Worm (Caenorhabditis elegans) whole organism, L2 larva: Measurements from ENCODE around the gene xrn-2.

Source experiments
- C34F6.9 ChIP-seq: fragments of 150-350 bp; optimal IDR thresholded peaks from 2 replicates; lab custom pipeline; 2014; ENCODE audit warnings: missing biosample characterization, missing genetic modification characterization
- F13H6.1 ChIP-seq: sonication (generic microtip); optimal IDR thresholded peaks from 2 replicates; lab custom pipeline; 2016; ENCODE audit warnings: missing genetic modification characterization, missing compliant biosample characterization
- R02D3.7 ChIP-seq: fragments of 150-350 bp; optimal IDR thresholded peaks from 2 replicates; lab custom pipeline; 2014; ENCODE audit warnings: missing biosample characterization, missing genetic modification characterization
- Y55F3AM.14 ChIP-seq: fragments of 200-800 bp; sonication (Bioruptor generic); optimal IDR thresholded peaks from 2 replicates; lab custom pipeline; 2018; ENCODE audit warnings: mild to moderate bottlenecking, missing genetic modification characterization, missing compliant biosample characterization
- ZK546.5 ChIP-seq: sonication (generic microtip); optimal IDR thresholded peaks from 2 replicates; lab custom pipeline; 2017; ENCODE audit warnings: missing biosample characterization, missing genetic modification characterization
- alr-1 ChIP-seq: fragments of 150-350 bp; optimal IDR thresholded peaks from 2 replicates; lab custom pipeline; 2014; ENCODE audit warnings: missing biosample characterization, missing genetic modification characterization
- aly-2 ChIP-seq: fragments of 150-350 bp; optimal IDR thresholded peaks from 2 replicates; lab custom pipeline; 2014; ENCODE audit warnings: missing biosample characterization, missing genetic modification characterization
- ama-1 ChIP-seq: fragments of 150-350 bp; optimal IDR thresholded peaks from 2 replicates; lab custom pipeline; 2018; ENCODE audit warnings: inconsistent platforms
- blmp-1 ChIP-seq: sonication (generic microtip); optimal IDR thresholded peaks from 2 replicates; lab custom pipeline; 2017; ENCODE audit warnings: missing genetic modification characterization, mild to moderate bottlenecking, missing compliant biosample characterization, antibody characterized with exemption, moderate library complexity; ENCODE audit not compliant: insufficient read depth
- ceh-16 ChIP-seq: fragments of 150-350 bp; optimal IDR thresholded peaks from 2 replicates; lab custom pipeline; 2014; ENCODE audit warnings: missing biosample characterization, missing genetic modification characterization
- ceh-82 ChIP-seq: fragments of 150-350 bp; optimal IDR thresholded peaks from 2 replicates; lab custom pipeline; 2014; ENCODE audit warnings: missing biosample characterization, missing genetic modification characterization
- crh-2 ChIP-seq: sonication (generic microtip); optimal IDR thresholded peaks from 2 replicates; lab custom pipeline; 2017; ENCODE audit warnings: missing biosample characterization, missing genetic modification characterization
- dmd-4 ChIP-seq: sonication (generic microtip); optimal IDR thresholded peaks from 2 replicates; lab custom pipeline; 2017; ENCODE audit warnings: missing biosample characterization, missing genetic modification characterization
- egl-27 ChIP-seq: sonication (generic microtip); optimal IDR thresholded peaks from 3 replicates; lab custom pipeline; 2017; ENCODE audit warnings: missing biosample characterization, missing genetic modification reagents, missing genetic modification characterization
- elt-1 ChIP-seq: fragments of 150-350 bp; optimal IDR thresholded peaks from 2 replicates; lab custom pipeline; 2014; ENCODE audit warnings: missing biosample characterization, missing genetic modification characterization
- elt-3 ChIP-seq: sonication (generic microtip); optimal IDR thresholded peaks from 2 replicates; lab custom pipeline; 2017; ENCODE audit warnings: missing biosample characterization, missing genetic modification characterization
- fos-1 ChIP-seq: fragments of 150-350 bp; optimal IDR thresholded peaks from 2 replicates; lab custom pipeline; 2014; ENCODE audit warnings: missing biosample characterization, missing genetic modification characterization
- gmeb-1 ChIP-seq: fragments of 150-350 bp; optimal IDR thresholded peaks from 2 replicates; lab custom pipeline; 2014; ENCODE audit warnings: missing biosample characterization, missing genetic modification characterization
- lin-13 ChIP-seq: fragments of 150-350 bp; optimal IDR thresholded peaks from 2 replicates; lab custom pipeline; 2014; ENCODE audit warnings: missing biosample characterization, missing genetic modification reagents, missing genetic modification characterization
- lin-39 ChIP-seq: fragments of 150-350 bp; optimal IDR thresholded peaks from 2 replicates; lab custom pipeline; 2014; ENCODE audit warnings: missing biosample characterization, missing genetic modification reagents, missing genetic modification characterization
- lsy-2 ChIP-seq, 2 experiments: fragments of 150-350 bp in 1 of 2; sonication (generic microtip) in 1 of 2; optimal IDR thresholded peaks; 2 replicates each; lab custom pipeline; 2014 to 2017; ENCODE audit warnings: missing biosample characterization in 2 of 2, missing genetic modification characterization in 2 of 2
- mab-5 ChIP-seq: fragments of 150-350 bp; optimal IDR thresholded peaks from 2 replicates; lab custom pipeline; 2014; ENCODE audit warnings: missing biosample characterization, missing genetic modification characterization
- nhr-10 ChIP-seq: sonication (generic microtip); optimal IDR thresholded peaks from 2 replicates; lab custom pipeline; 2017; ENCODE audit warnings: missing biosample characterization, missing genetic modification characterization
- nhr-11 ChIP-seq: fragments of 150-350 bp; optimal IDR thresholded peaks from 2 replicates; lab custom pipeline; 2014; ENCODE audit warnings: missing biosample characterization, missing genetic modification characterization
- nhr-12 ChIP-seq: fragments of 150-350 bp; optimal IDR thresholded peaks from 2 replicates; lab custom pipeline; 2014; ENCODE audit warnings: missing biosample characterization, missing genetic modification characterization
- nhr-129 ChIP-seq: fragments of 150-350 bp; optimal IDR thresholded peaks from 2 replicates; lab custom pipeline; 2014; ENCODE audit warnings: missing biosample characterization, missing genetic modification characterization
- nhr-21 ChIP-seq: fragments of 150-350 bp; optimal IDR thresholded peaks from 2 replicates; lab custom pipeline; 2014; ENCODE audit warnings: missing biosample characterization, missing genetic modification characterization
- nhr-23 ChIP-seq: fragments of 150-350 bp; optimal IDR thresholded peaks from 2 replicates; lab custom pipeline; 2014; ENCODE audit warnings: missing biosample characterization, missing genetic modification reagents, missing genetic modification characterization
- nhr-237 ChIP-seq: fragments of 150-350 bp; optimal IDR thresholded peaks from 2 replicates; lab custom pipeline; 2014; ENCODE audit warnings: missing biosample characterization, missing genetic modification characterization
- nhr-25 ChIP-seq: fragments of 150-350 bp; sonication (generic microtip); optimal IDR thresholded peaks from 3 replicates; lab custom pipeline; 2014; ENCODE audit warnings: missing biosample characterization, missing genetic modification characterization
- nhr-6 ChIP-seq: fragments of 150-350 bp; optimal IDR thresholded peaks from 2 replicates; lab custom pipeline; 2014; ENCODE audit warnings: missing biosample characterization, missing genetic modification characterization
- nhr-77 ChIP-seq: fragments of 150-350 bp; optimal IDR thresholded peaks from 2 replicates; lab custom pipeline; 2014; ENCODE audit warnings: missing biosample characterization, missing genetic modification characterization
- peb-1 ChIP-seq: fragments of 150-350 bp; optimal IDR thresholded peaks from 2 replicates; lab custom pipeline; 2014; ENCODE audit warnings: missing biosample characterization, missing genetic modification characterization
- sem-4 ChIP-seq: fragments of 150-350 bp; optimal IDR thresholded peaks from 2 replicates; lab custom pipeline; 2014; ENCODE audit warnings: missing biosample characterization, missing genetic modification reagents, missing genetic modification characterization
- skn-1 ChIP-seq: sonication (generic microtip); optimal IDR thresholded peaks from 2 replicates; lab custom pipeline; 2017; ENCODE audit warnings: missing biosample characterization, missing genetic modification characterization
- sma-3 ChIP-seq: sonication (generic microtip); optimal IDR thresholded peaks from 2 replicates; lab custom pipeline; 2016; ENCODE audit warnings: missing genetic modification reagents, missing genetic modification characterization, missing compliant biosample characterization
- sma-9 ChIP-seq, 2 experiments: fragments of 150-350 bp in 1 of 2; sonication (generic microtip) in 1 of 2; optimal IDR thresholded peaks; 2 replicates each; lab custom pipeline; 2014 to 2016; ENCODE audit warnings: missing genetic modification characterization in 2 of 2, mild to moderate bottlenecking in 1 of 2, missing biosample characterization in 1 of 2, missing compliant biosample characterization in 1 of 2, missing genetic modification reagents in 1 of 2, moderate library complexity in 1 of 2
- snpc-4 ChIP-seq: fragments of 150-350 bp; optimal IDR thresholded peaks from 2 replicates; lab custom pipeline; 2014; ENCODE audit warnings: missing biosample characterization, missing genetic modification characterization
- unc-39 ChIP-seq: fragments of 150-350 bp; optimal IDR thresholded peaks from 2 replicates; lab custom pipeline; 2014; ENCODE audit warnings: missing biosample characterization, missing genetic modification characterization
- unc-55 ChIP-seq: fragments of 150-350 bp; sonication (generic microtip); optimal IDR thresholded peaks from 3 replicates; lab custom pipeline; 2014; ENCODE audit warnings: missing biosample characterization, missing genetic modification reagents, missing genetic modification characterization
- unc-62 ChIP-seq: fragments of 150-350 bp; optimal IDR thresholded peaks from 2 replicates; lab custom pipeline; 2014; ENCODE audit warnings: missing biosample characterization, missing genetic modification reagents, missing genetic modification characterization
- zag-1 ChIP-seq: fragments of 150-350 bp; optimal IDR thresholded peaks from 2 replicates; lab custom pipeline; 2014; ENCODE audit warnings: missing biosample characterization, missing genetic modification characterization
- ztf-1 ChIP-seq: fragments of 200-800 bp; sonication (Bioruptor generic); conservative IDR thresholded peaks from 2 replicates; pipeline ENCODE4 v1.3.6; 2022; ENCODE audit warnings: missing genetic modification characterization, missing compliant biosample characterization
- ztf-11 ChIP-seq: sonication (generic microtip); optimal IDR thresholded peaks from 2 replicates; lab custom pipeline; 2017; ENCODE audit warnings: missing biosample characterization, missing genetic modification characterization
- ztf-4 ChIP-seq: fragments of 150-350 bp; optimal IDR thresholded peaks from 2 replicates; lab custom pipeline; 2014; ENCODE audit warnings: missing biosample characterization, missing genetic modification characterization

xrn-2 gene

ce11 chrII:14143838-14144268 is 11.7 kb upstream of the xrn-2 start, which contains the start of gene W03H9.2 (continued):
- TF ChIP-seq ztf-11: no peak
- no peak for TF ChIP-seq ztf-1 (GFP tag; lab: Robert Waterston, UW)
- TF ChIP-seq fos-1 (tag; lab: Kevin White, UChicago): no peak
- TF ChIP-seq skn-1: no peak
- peak; percentile 20 for TF ChIP-seq nhr-25 (tag; lab: Kevin White, UChicago)
- peak; percentile 60 for TF ChIP-seq C34F6.9 (tag; lab: Kevin White, UChicago)
- no peak for TF ChIP-seq egl-27
- no peak for TF ChIP-seq ceh-82
- peak; percentile 12 for TF ChIP-seq nhr-6 (tag; lab: Kevin White, UChicago)
- peak; percentile 53 for TF ChIP-seq nhr-77 (tag; lab: Kevin White, UChicago)
- no peak for TF ChIP-seq mab-5 (tag; lab: Kevin White, UChicago)
- no peak for TF ChIP-seq lin-13
- no peak for TF ChIP-seq ceh-16 (tag; lab: Kevin White, UChicago)
- peak; percentile 45 for TF ChIP-seq nhr-237 (tag; lab: Kevin White, UChicago)
- TF ChIP-seq nhr-12 (tag; lab: Kevin White, UChicago): no peak

- TF ChIP-seq blmp-1 (tag; lab: Kevin White, UChicago): no peak
- TF ChIP-seq nhr-77 (tag; lab: Kevin White, UChicago): no peak
- TF ChIP-seq Y55F3AM.14 (GFP tag; lab: Kevin White, UChicago): no peak
- no peak for TF ChIP-seq lin-39
- no peak for TF ChIP-seq lin-13
- TF ChIP-seq ceh-16 (tag; lab: Kevin White, UChicago): no peak
- TF ChIP-seq nhr-23 (tag; lab: Kevin White, UChicago): no peak
- no peak for TF ChIP-seq fos-1 (tag; lab: Kevin White, UChicago)
Measured at ce11 chrII:14150031-14150430, 5.5 kb upstream of the xrn-2 start, which contains the start of gene W03H9.1. TSS of gene W03H9.1 (minus strand) at chrII:14150131.

ce11 chrII:14152274-14152673 is 3.3 kb upstream of the xrn-2 start:
- no peak for TF ChIP-seq mab-5 (tag; lab: Kevin White, UChicago)
- no peak for TF ChIP-seq ztf-11
- TF ChIP-seq aly-2 (tag; lab: Kevin White, UChicago): no peak
- no peak for TF ChIP-seq C34F6.9 (tag; lab: Kevin White, UChicago)
- no peak for TF ChIP-seq ceh-82
- TF ChIP-seq nhr-237 (tag; lab: Kevin White, UChicago): no peak
- TF ChIP-seq nhr-10 (tag; lab: Kevin White, UChicago): no peak
- TF ChIP-seq sma-9 (GFP tag; optimal IDR thresholded peaks at IDR 0.05; lab: Kevin White, UChicago): no peak
- TF ChIP-seq sma-9 (tag; optimal IDR thresholded peaks at IDR 0.05; lab: Kevin White, UChicago): no peak
- TF ChIP-seq nhr-77 (tag; lab: Kevin White, UChicago): no peak
- TF ChIP-seq lin-13: no peak
- TF ChIP-seq nhr-11 (tag; lab: Kevin White, UChicago): no peak
- no peak for TF ChIP-seq blmp-1 (tag; lab: Kevin White, UChicago)

- TF ChIP-seq elt-1 (tag; lab: Kevin White, UChicago) (no peak), nhr-25 (tag; lab: Kevin White, UChicago) (peak; percentile 93), sma-9 (GFP tag; optimal IDR thresholded peaks at IDR 0.05; lab: Kevin White, UChicago) (peak; percentile 92), sma-9 (tag; optimal IDR thresholded peaks at IDR 0.05; lab: Kevin White, UChicago) (no peak), crh-2 (tag; lab: Kevin White, UChicago) (peak; percentile 97), unc-55 (GFP tag; lab: Kevin White, UChicago) (peak; percentile 99), F13H6.1 (tag; lab: Kevin White, UChicago) (peak; percentile 87), peb-1 (tag; lab: Kevin White, UChicago) (no peak), dmd-4 (tag; lab: Kevin White, UChicago) (no peak), skn-1 (peak; percentile 42), ztf-4 (tag; lab: Kevin White, UChicago) (peak; percentile 71), ceh-16 (tag; lab: Kevin White, UChicago) (peak; percentile 84), nhr-21 (tag; lab: Kevin White, UChicago) (peak; percentile 90), R02D3.7 (tag; lab: Kevin White, UChicago) (peak; percentile 12), unc-62 (GFP tag; lab: Kevin White, UChicago) (no peak), ceh-82 (peak; percentile 37), snpc-4 (tag; lab: Kevin White, UChicago) (peak; percentile 91), lsy-2 (tag; optimal IDR thresholded peaks at IDR 0.05; lab: Kevin White, UChicago) (peak; percentile 94 to 99), unc-39 (tag; lab: Kevin White, UChicago) (no peak), elt-3 (tag; lab: Kevin White, UChicago) (no peak), fos-1 (tag; lab: Kevin White, UChicago) (peak; percentile 95), sem-4 (tag; lab: Kevin White, UChicago) (peak; percentile 79), ama-1 (lab: Kevin White, UChicago) (no peak), zag-1 (tag; lab: Kevin White, UChicago) (peak; percentile 77), nhr-6 (tag; lab: Kevin White, UChicago) (peak; percentile 84), sma-3 (GFP tag; lab: Kevin White, UChicago) (peak; percentile 93), nhr-12 (tag; lab: Kevin White, UChicago) (no peak), lin-13 (peak; percentile 96), blmp-1 (tag; lab: Kevin White, UChicago) (peak; percentile 87), nhr-11 (tag; lab: Kevin White, UChicago) (no peak), ZK546.5 (tag; lab: Kevin White, UChicago) (peak; percentile 56), alr-1 (no peak), nhr-129 (tag; lab: Kevin White, UChicago) (peak; percentile 93), gmeb-1 (peak; percentile 91)
Measured at ce11 chrII:14154357-14154756, 1.2 kb upstream of the xrn-2 start, which contains the start of gene Y48B6A.1. TSS of gene Y48B6A.1 (minus strand) at chrII:14154373.
